Worm (Caenorhabditis elegans) whole organism, late embryonic: ENCODE data around the gene ztf-17.

ENCODE experiments used
- K02D7.2 ChIP-seq: sonication (generic microtip); optimal IDR thresholded peaks from 2 replicates; lab custom pipeline; 2017; ENCODE audit warnings: mild to moderate bottlenecking, missing genetic modification characterization, missing compliant biosample characterization
- Y22D7AL.16 ChIP-seq: sonication (generic microtip); optimal IDR thresholded peaks from 2 replicates; lab custom pipeline; 2016; ENCODE audit warnings: missing genetic modification characterization, missing compliant biosample characterization
- ahr-1 ChIP-seq: sonication (generic microtip); optimal IDR thresholded peaks from 2 replicates; lab custom pipeline; 2016; ENCODE audit warnings: missing genetic modification characterization, missing compliant biosample characterization
- ama-1 ChIP-seq: fragments of 150-350 bp; optimal IDR thresholded peaks from 2 replicates; lab custom pipeline; 2014
- ceh-14 ChIP-seq: sonication (generic microtip); optimal IDR thresholded peaks from 2 replicates; lab custom pipeline; 2016; ENCODE audit warnings: missing genotype, missing genetic modification characterization, missing compliant biosample characterization
- ceh-18 ChIP-seq: sonication (generic microtip); optimal IDR thresholded peaks from 2 replicates; lab custom pipeline; 2016; ENCODE audit warnings: missing genetic modification characterization, missing compliant biosample characterization
- ceh-19 ChIP-seq: fragments of 200-800 bp; sonication (Bioruptor generic); optimal IDR thresholded peaks from 2 replicates; lab custom pipeline; 2018; ENCODE audit warnings: mild to moderate bottlenecking, missing genetic modification characterization, missing compliant biosample characterization
- ceh-31 ChIP-seq: sonication (generic microtip); optimal IDR thresholded peaks from 2 replicates; lab custom pipeline; 2016; ENCODE audit warnings: missing genetic modification characterization, missing compliant biosample characterization
- ceh-34 ChIP-seq: sonication (generic microtip); optimal IDR thresholded peaks from 2 replicates; lab custom pipeline; 2016; ENCODE audit warnings: mild to moderate bottlenecking, missing genetic modification characterization, missing compliant biosample characterization
- ceh-48 ChIP-seq: sonication (generic microtip); optimal IDR thresholded peaks from 2 replicates; lab custom pipeline; 2016; ENCODE audit warnings: missing genetic modification characterization, inconsistent platforms, missing compliant biosample characterization
- ets-4 ChIP-seq: sonication (generic microtip); optimal IDR thresholded peaks from 2 replicates; lab custom pipeline; 2016; ENCODE audit warnings: missing genetic modification characterization, missing compliant biosample characterization
- hlh-6 ChIP-seq: sonication (generic microtip); optimal IDR thresholded peaks from 2 replicates; lab custom pipeline; 2016; ENCODE audit warnings: missing genotype, missing genetic modification characterization, missing compliant biosample characterization
- hlh-8 ChIP-seq: sonication (generic microtip); optimal IDR thresholded peaks from 2 replicates; lab custom pipeline; 2016; ENCODE audit warnings: missing genotype, missing genetic modification characterization, missing compliant biosample characterization
- lim-6 ChIP-seq: sonication (generic microtip); optimal IDR thresholded peaks from 2 replicates; lab custom pipeline; 2016; ENCODE audit warnings: missing genetic modification characterization, missing compliant biosample characterization
- lin-11 ChIP-seq: fragments of 200-800 bp; sonication (Bioruptor generic); optimal IDR thresholded peaks from 2 replicates; lab custom pipeline; 2018; ENCODE audit warnings: mild to moderate bottlenecking, missing genetic modification characterization, missing compliant biosample characterization
- nhr-11 ChIP-seq: fragments of 150-350 bp; optimal IDR thresholded peaks from 2 replicates; lab custom pipeline; 2014; ENCODE audit warnings: missing biosample characterization, missing genetic modification characterization
- npax-4 ChIP-seq: sonication (generic microtip); optimal IDR thresholded peaks from 2 replicates; lab custom pipeline; 2016; ENCODE audit warnings: missing genetic modification characterization, missing compliant biosample characterization
- pag-3 ChIP-seq: sonication (generic microtip); optimal IDR thresholded peaks from 2 replicates; lab custom pipeline; 2016; ENCODE audit warnings: missing compliant biosample characterization, missing genetic modification characterization, borderline replicate concordance
- pax-1 ChIP-seq: fragments of 150-350 bp; optimal IDR thresholded peaks from 2 replicates; lab custom pipeline; 2014; ENCODE audit warnings: missing biosample characterization, missing genetic modification characterization
- pha-4 ChIP-seq: fragments of 150-350 bp; optimal IDR thresholded peaks from 2 replicates; lab custom pipeline; 2018; ENCODE audit warnings: missing biosample characterization, missing genetic modification reagents, missing genetic modification characterization
- pros-1 ChIP-seq: fragments of 150-350 bp; optimal IDR thresholded peaks from 2 replicates; lab custom pipeline; 2014; ENCODE audit warnings: missing biosample characterization, missing genetic modification reagents, missing genetic modification characterization
- rnt-1 ChIP-seq: sonication (generic microtip); optimal IDR thresholded peaks from 2 replicates; lab custom pipeline; 2016; ENCODE audit warnings: missing genetic modification characterization, missing compliant biosample characterization
- sox-4 ChIP-seq: sonication (generic microtip); optimal IDR thresholded peaks from 2 replicates; lab custom pipeline; 2017; ENCODE audit warnings: mild to moderate bottlenecking, missing genetic modification characterization, inconsistent platforms, missing compliant biosample characterization
- syd-9 ChIP-seq: sonication (generic microtip); optimal IDR thresholded peaks from 2 replicates; lab custom pipeline; 2016; ENCODE audit warnings: mild to moderate bottlenecking, missing genetic modification characterization, moderate library complexity, missing compliant biosample characterization
- tbx-2 ChIP-seq: sonication (generic microtip); optimal IDR thresholded peaks from 2 replicates; lab custom pipeline; 2016; ENCODE audit warnings: missing genetic modification characterization, missing compliant biosample characterization
- ttx-3 ChIP-seq: sonication (generic microtip); optimal IDR thresholded peaks from 2 replicates; lab custom pipeline; 2016; ENCODE audit warnings: missing genetic modification reagents, missing genetic modification characterization, missing compliant biosample characterization
- unc-3 ChIP-seq, 2 experiments: fragments of 200-800 bp in 1 of 2; sonication (Bioruptor generic) in 1 of 2; sonication (generic microtip) in 1 of 2; conservative IDR thresholded peaks in 1 of 2; optimal IDR thresholded peaks in 1 of 2; 2 replicates each; pipeline versions ENCODE4 v1.3.6 to Lab custom; 2016 to 2022; ENCODE audit warnings: missing compliant biosample characterization in 2 of 2, missing genetic modification characterization in 2 of 2, missing genetic modification reagents in 1 of 2
- unc-86 ChIP-seq: sonication (generic microtip); optimal IDR thresholded peaks from 2 replicates; lab custom pipeline; 2016; ENCODE audit warnings: missing genetic modification characterization, missing compliant biosample characterization
- ztf-16 ChIP-seq: sonication (generic microtip); optimal IDR thresholded peaks from 2 replicates; lab custom pipeline; 2017; ENCODE audit warnings: missing genetic modification characterization, missing compliant biosample characterization

The ztf-17 gene

ce11 chrII:7853679-7854078 lies 16.3 kb downstream of the ztf-17 start, which contains the start of gene T09A5.5:
Gene T09A5.5 (minus strand): TSS chrII:7853779.
- TF ChIP-seq ceh-34 = no peak
- TF ChIP-seq syd-9 (tag; lab: Kevin White, UChicago) = no peak
- no peak for TF ChIP-seq npax-4
- TF ChIP-seq ceh-14 (tag; lab: Kevin White, UChicago) = no peak
- TF ChIP-seq unc-86 (tag; lab: Kevin White, UChicago) = no peak

ce11 chrII:7851480-7851879 lies 18.5 kb downstream of the ztf-17 start:
- TF ChIP-seq nhr-11 (tag; lab: Kevin White, UChicago) = no peak
- TF ChIP-seq ceh-14 (tag; lab: Kevin White, UChicago) = peak; percentile 3

ce11 chrII:7850575-7850974 lies 19.4 kb downstream of the ztf-17 start:
- TF ChIP-seq rnt-1 (tag; lab: Kevin White, UChicago) (peak; percentile 7), ceh-19 (GFP tag; lab: Kevin White, UChicago) (no peak)

- TF ChIP-seq pros-1 (tag; lab: Kevin White, UChicago) = no peak
- TF ChIP-seq unc-3 (GFP tag; conservative IDR thresholded peaks at IDR 0.05; lab: Robert Waterston, UW) = no peak
- TF ChIP-seq unc-3 (tag; optimal IDR thresholded peaks at IDR 0.05; lab: Kevin White, UChicago) = no peak
- TF ChIP-seq lim-6 (tag; lab: Kevin White, UChicago) = no peak
- TF ChIP-seq ama-1 = no peak
- no peak for TF ChIP-seq pag-3
- no peak for TF ChIP-seq ceh-48 (tag; lab: Kevin White, UChicago)
- no peak for TF ChIP-seq ceh-14 (tag; lab: Kevin White, UChicago)
Measured at ce11 chrII:7849697-7850096, 20.3 kb downstream of the ztf-17 start, which contains the start of gene acr-7. Gene acr-7 (minus strand): TSS chrII:7849797.

- TF ChIP-seq ahr-1 (tag; lab: Kevin White, UChicago) (no peak), K02D7.2 (tag; lab: Kevin White, UChicago) (no peak), unc-86 (tag; lab: Kevin White, UChicago) (no peak), Y22D7AL.16 (tag; lab: Kevin White, UChicago) (no peak), pros-1 (tag; lab: Kevin White, UChicago) (no peak), pax-1 (tag; lab: Kevin White, UChicago) (no peak), pag-3 (no peak), lin-11 (tag; lab: Kevin White, UChicago) (no peak), ztf-16 (tag; lab: Kevin White, UChicago) (no peak), npax-4 (no peak), ceh-18 (no peak), hlh-6 (tag; lab: Kevin White, UChicago) (no peak), ceh-31 (no peak), sox-4 (tag; lab: Kevin White, UChicago) (no peak)
- TF ChIP-seq, all 69 proteins: peak for 0
Measured at ce11 chrII:7845571-7846236, 24.3 kb downstream of the ztf-17 start, which contains the start of gene T09A5.4. Gene T09A5.4 (plus strand): TSS chrII:7846186.

- TF ChIP-seq syd-9 (tag; lab: Kevin White, UChicago) (no peak), ttx-3 (tag; lab: Kevin White, UChicago) (no peak), ceh-14 (tag; lab: Kevin White, UChicago) (no peak), ceh-19 (GFP tag; lab: Kevin White, UChicago) (no peak), pha-4 (tag; lab: Kevin White, UChicago) (no peak), ceh-34 (no peak), hlh-6 (tag; lab: Kevin White, UChicago) (no peak), lim-6 (tag; lab: Kevin White, UChicago) (no peak), tbx-2 (tag; lab: Kevin White, UChicago) (no peak), unc-3 (GFP tag; conservative IDR thresholded peaks at IDR 0.05; lab: Robert Waterston, UW) (no peak), unc-3 (tag; optimal IDR thresholded peaks at IDR 0.05; lab: Kevin White, UChicago) (no peak), ets-4 (tag; lab: Kevin White, UChicago) (no peak), hlh-8 (tag; lab: Kevin White, UChicago) (no peak), sox-4 (tag; lab: Kevin White, UChicago) (no peak)
Measured at ce11 chrII:7842053-7842452, 27.9 kb downstream of the ztf-17 start, which contains the start of gene klp-3. Gene klp-3 (plus strand): TSS chrII:7842353.
